Fruit fly (Drosophila melanogaster) whole organism, embryonic: ENCODE measurements around the gene RSG7.

Experiments
- CG10366 ChIP-seq: fragments of 200-800 bp; sonication (Bioruptor generic); IDR thresholded peaks from 2 replicates; pipeline ENCODE4 v1.3.6; 2022; ENCODE audit warnings: missing biosample characterization, missing genetic modification characterization
- CG10543 ChIP-seq: fragments of 200-800 bp; sonication (Bioruptor generic); optimal IDR thresholded peaks from 3 replicates; lab custom pipeline; 2017; ENCODE audit warnings: missing biosample characterization, mild to moderate bottlenecking, missing genetic modification characterization, moderate library complexity
- CG11695 ChIP-seq: fragments of 200-800 bp; sonication (Bioruptor generic); IDR thresholded peaks from 3 replicates; pipeline ENCODE4 v1.3.6; 2022; ENCODE audit warnings: missing biosample characterization, missing genetic modification characterization
- CG12071 ChIP-seq: fragments of 200-800 bp; sonication (Bioruptor generic); optimal IDR thresholded peaks from 3 replicates; lab custom pipeline; 2018; ENCODE audit warnings: missing biosample characterization, mild to moderate bottlenecking, missing genetic modification characterization
- CG12391 ChIP-seq: fragments of 200-800 bp; sonication (Bioruptor generic); optimal IDR thresholded peaks from 3 replicates; lab custom pipeline; 2018; ENCODE audit warnings: missing biosample characterization, mild to moderate bottlenecking, missing genetic modification characterization, moderate library complexity
- CG13123 ChIP-seq: fragments of 200-800 bp; sonication (Bioruptor generic); optimal IDR thresholded peaks from 2 replicates; lab custom pipeline; 2016; ENCODE audit warnings: missing biosample characterization, missing genetic modification characterization
- CG14860 ChIP-seq: fragments of 200-800 bp; sonication (Bioruptor generic); IDR thresholded peaks from 3 replicates; pipeline ENCODE4 v1.3.6; 2022; ENCODE audit warnings: missing biosample characterization, missing genetic modification characterization; ENCODE audit not compliant: partially characterized antibody
- CG1647 ChIP-seq: fragments of 200-800 bp; sonication (Bioruptor generic); optimal IDR thresholded peaks from 3 replicates; lab custom pipeline; 2016; ENCODE audit warnings: missing biosample characterization, missing genetic modification characterization
- CG16813 ChIP-seq: fragments of 200-800 bp; sonication (Bioruptor generic); IDR thresholded peaks from 3 replicates; pipeline ENCODE4 v1.3.6; 2022; ENCODE audit warnings: missing biosample characterization, missing genetic modification characterization; ENCODE audit not compliant: partially characterized antibody
- CG17186 ChIP-seq: fragments of 200-800 bp; sonication (Bioruptor generic); optimal IDR thresholded peaks from 3 replicates; lab custom pipeline; 2017; ENCODE audit warnings: missing biosample characterization, missing genetic modification reagents, missing genetic modification characterization
- CG31224 ChIP-seq: fragments of 200-800 bp; sonication (Bioruptor generic); IDR thresholded peaks from 2 replicates; pipeline ENCODE4 v1.3.6; 2022; ENCODE audit warnings: missing biosample characterization, missing genetic modification characterization
- CG3281 ChIP-seq: fragments of 200-800 bp; sonication (Bioruptor generic); optimal IDR thresholded peaks from 3 replicates; lab custom pipeline; 2017; ENCODE audit warnings: missing biosample characterization, mild to moderate bottlenecking, missing genetic modification characterization
- CG34224 ChIP-seq: fragments of 200-800 bp; sonication (Bioruptor generic); IDR thresholded peaks from 3 replicates; pipeline ENCODE4 v1.3.6; 2022; ENCODE audit warnings: missing biosample characterization, missing genetic modification characterization; ENCODE audit not compliant: partially characterized antibody
- CG6272 ChIP-seq: fragments of 200-800 bp; sonication (Bioruptor generic); IDR thresholded peaks from 2 replicates; pipeline ENCODE4 v1.3.6; 2022; ENCODE audit warnings: missing biosample characterization, missing genetic modification characterization
- CG6791 ChIP-seq: fragments of 200-800 bp; sonication (Bioruptor generic); IDR thresholded peaks from 3 replicates; pipeline ENCODE4 v1.3.6; 2022; ENCODE audit warnings: missing biosample characterization, missing genetic modification characterization; ENCODE audit not compliant: partially characterized antibody
- CG8765 ChIP-seq: fragments of 200-800 bp; sonication (Bioruptor generic); IDR thresholded peaks from 2 replicates; pipeline ENCODE4 v1.3.6; 2022; ENCODE audit warnings: missing biosample characterization, missing genetic modification characterization
- CG8924 ChIP-seq: fragments of 200-800 bp; optimal IDR thresholded peaks from 3 replicates; lab custom pipeline; 2019; ENCODE audit warnings: missing biosample characterization, mild to moderate bottlenecking, missing genetic modification characterization, moderate library complexity
- Deaf1 ChIP-seq: fragments of 200-800 bp; optimal IDR thresholded peaks from 3 replicates; lab custom pipeline; 2019; ENCODE audit warnings: missing biosample characterization, mild to moderate bottlenecking, missing genetic modification characterization, moderate library complexity
- Dek ChIP-seq: fragments of 200-800 bp; sonication (Bioruptor generic); optimal IDR thresholded peaks from 3 replicates; lab custom pipeline; 2019; ENCODE audit warnings: missing biosample characterization, mild to moderate bottlenecking, missing genetic modification characterization, moderate library complexity
- Dip2 ChIP-seq: fragments of 200-800 bp; sonication (Bioruptor generic); IDR thresholded peaks from 2 replicates; pipeline ENCODE4 v1.3.6; 2022; ENCODE audit warnings: missing biosample characterization, missing genetic modification characterization
- HLH4C ChIP-seq: fragments of 200-800 bp; sonication (Bioruptor generic); IDR thresholded peaks from 3 replicates; pipeline ENCODE4 v1.3.6; 2022; ENCODE audit warnings: missing biosample characterization, missing genetic modification characterization; ENCODE audit not compliant: partially characterized antibody
- HmgD ChIP-seq: fragments of 200-800 bp; sonication (Bioruptor generic); optimal IDR thresholded peaks from 3 replicates; lab custom pipeline; 2016; ENCODE audit warnings: missing biosample characterization, missing genetic modification characterization
- Meics ChIP-seq: fragments of 200-800 bp; sonication (Bioruptor generic); optimal IDR thresholded peaks from 2 replicates; lab custom pipeline; 2017; ENCODE audit warnings: missing biosample characterization, mild to moderate bottlenecking, missing genetic modification characterization
- Neu2 ChIP-seq: fragments of 200-800 bp; sonication (Bioruptor generic); optimal IDR thresholded peaks from 3 replicates; lab custom pipeline; 2016; ENCODE audit warnings: missing biosample characterization, missing genetic modification characterization, borderline replicate concordance
- Nf-YA ChIP-seq: fragments of 200-800 bp; sonication (Bioruptor generic); IDR thresholded peaks from 2 replicates; pipeline ENCODE4 v1.3.6; 2022; ENCODE audit warnings: missing biosample characterization, missing genetic modification characterization
- Oli ChIP-seq: fragments of 200-800 bp; sonication (Bioruptor generic); optimal IDR thresholded peaks from 2 replicates; lab custom pipeline; 2018; ENCODE audit warnings: missing biosample characterization, mild to moderate bottlenecking, missing genetic modification characterization, moderate library complexity
- PHDP ChIP-seq: fragments of 200-800 bp; sonication (Bioruptor generic); optimal IDR thresholded peaks from 3 replicates; lab custom pipeline; 2018; ENCODE audit warnings: missing biosample characterization, mild to moderate bottlenecking, missing genetic modification characterization, moderate library complexity
- Ptx1 ChIP-seq: fragments of 200-800 bp; sonication (Bioruptor generic); IDR thresholded peaks from 2 replicates; pipeline ENCODE4 v1.3.6; 2022; ENCODE audit warnings: missing biosample characterization, missing genetic modification characterization
- Xbp1 ChIP-seq: fragments of 200-800 bp; sonication (Bioruptor generic); optimal IDR thresholded peaks from 3 replicates; lab custom pipeline; 2016; ENCODE audit warnings: missing biosample characterization, mild to moderate bottlenecking, missing genetic modification characterization
- ase ChIP-seq: fragments of 200-800 bp; sonication (Bioruptor generic); IDR thresholded peaks from 3 replicates; pipeline ENCODE4 v1.3.6; 2022; ENCODE audit warnings: missing biosample characterization, missing genetic modification characterization
- bowl ChIP-seq: fragments of 200-800 bp; sonication (Bioruptor generic); IDR thresholded peaks from 2 replicates; pipeline ENCODE4 v1.3.6; 2022; ENCODE audit warnings: missing biosample characterization, missing genetic modification characterization
- corto ChIP-seq: fragments of 200-800 bp; sonication (Bioruptor generic); optimal IDR thresholded peaks from 2 replicates; lab custom pipeline; 2016; ENCODE audit warnings: missing biosample characterization, mild to moderate bottlenecking, missing genetic modification characterization, moderate library complexity
- cwo ChIP-seq: fragments of 200-800 bp; sonication (Bioruptor generic); optimal IDR thresholded peaks from 3 replicates; lab custom pipeline; 2017; ENCODE audit warnings: missing biosample characterization, missing genetic modification characterization, mild to moderate bottlenecking, moderate library complexity, missing genetic modification reagents
- fu2 ChIP-seq: fragments of 200-800 bp; sonication (Bioruptor generic); optimal IDR thresholded peaks from 2 replicates; lab custom pipeline; 2016; ENCODE audit warnings: missing biosample characterization, missing genetic modification characterization
- gsb ChIP-seq: fragments of 200-800 bp; sonication (Bioruptor generic); IDR thresholded peaks from 2 replicates; pipeline ENCODE4 v1.3.6; 2022; ENCODE audit warnings: missing biosample characterization, missing genetic modification characterization
- insv ChIP-seq, 2 experiments: fragments of 200-800 bp; sonication (Bioruptor generic); optimal IDR thresholded peaks; 3 replicates each; lab custom pipeline; 2016 to 2018; ENCODE audit warnings: missing biosample characterization in 2 of 2, missing genetic modification characterization in 2 of 2
- ken ChIP-seq: fragments of 200-800 bp; sonication (Bioruptor generic); IDR thresholded peaks from 3 replicates; pipeline ENCODE4 v1.3.6; 2022; ENCODE audit warnings: missing biosample characterization, missing genetic modification characterization
- lilli ChIP-seq: fragments of 200-800 bp; sonication (Bioruptor generic); optimal IDR thresholded peaks from 3 replicates; lab custom pipeline; 2016; ENCODE audit warnings: missing biosample characterization, missing genetic modification characterization
- nerfin-1 ChIP-seq: fragments of 200-800 bp; sonication (Bioruptor generic); optimal IDR thresholded peaks from 3 replicates; lab custom pipeline; 2019; ENCODE audit warnings: missing biosample characterization, mild to moderate bottlenecking, missing genetic modification characterization, moderate library complexity
- onecut ChIP-seq: fragments of 200-800 bp; sonication (Bioruptor generic); IDR thresholded peaks from 2 replicates; pipeline ENCODE4 v1.3.6; 2022; ENCODE audit warnings: missing biosample characterization, missing genetic modification characterization
- p53 ChIP-seq: fragments of 200-800 bp; sonication (Bioruptor generic); optimal IDR thresholded peaks from 2 replicates; lab custom pipeline; 2016; ENCODE audit warnings: missing biosample characterization, missing genetic modification characterization
- pan ChIP-seq, 4 experiments: fragments of >200 bp in 3 of 4; fragments of 200-800 bp in 1 of 4; sonication (Bioruptor generic) in 1 of 4; optimal IDR thresholded peaks in 3 of 4; IDR thresholded peaks in 1 of 4; 2 replicates each; pipeline versions ENCODE4 v1.3.6 to Lab custom; 2017 to 2022; ENCODE audit warnings: missing biosample characterization in 2 of 4, missing genetic modification characterization in 2 of 4, mixed read lengths in 1 of 4
- phol ChIP-seq: fragments of 200-800 bp; sonication (Bioruptor generic); optimal IDR thresholded peaks from 3 replicates; lab custom pipeline; 2018; ENCODE audit warnings: missing biosample characterization, mild to moderate bottlenecking, missing genetic modification characterization, moderate library complexity
- pnt ChIP-seq: fragments of 200-800 bp; sonication (Bioruptor generic); optimal IDR thresholded peaks from 3 replicates; lab custom pipeline; 2016; ENCODE audit warnings: missing biosample characterization, missing genetic modification characterization
- pzg ChIP-seq: fragments of 200-800 bp; sonication (Bioruptor generic); optimal IDR thresholded peaks from 3 replicates; lab custom pipeline; 2018; ENCODE audit warnings: missing biosample characterization, mild to moderate bottlenecking, missing genetic modification characterization, moderate library complexity
- run ChIP-seq: fragments of 200-800 bp; sonication (Bioruptor generic); optimal IDR thresholded peaks from 3 replicates; lab custom pipeline; 2018; ENCODE audit warnings: missing biosample characterization, mild to moderate bottlenecking, missing genetic modification characterization
- sima ChIP-seq: fragments of 200-800 bp; sonication (Bioruptor generic); optimal IDR thresholded peaks from 2 replicates; lab custom pipeline; 2016; ENCODE audit warnings: missing biosample characterization, missing genetic modification characterization
- tap ChIP-seq: fragments of 200-800 bp; optimal IDR thresholded peaks from 3 replicates; lab custom pipeline; 2019; ENCODE audit warnings: missing biosample characterization, mild to moderate bottlenecking, missing genetic modification characterization, moderate library complexity
- twi ChIP-seq: fragments of 200-800 bp; optimal IDR thresholded peaks from 2 replicates; lab custom pipeline; 2019; ENCODE audit warnings: missing biosample characterization, mild to moderate bottlenecking, missing genetic modification characterization, moderate library complexity
- wdn ChIP-seq: fragments of 200-800 bp; sonication (Bioruptor generic); IDR thresholded peaks from 2 replicates; pipeline ENCODE4 v1.3.6; 2022; ENCODE audit warnings: missing biosample characterization, missing genetic modification characterization
- z ChIP-seq: fragments of 200-800 bp; sonication (Bioruptor generic); IDR thresholded peaks from 3 replicates; pipeline ENCODE4 v1.3.6; 2022; ENCODE audit warnings: missing biosample characterization, missing genetic modification characterization

The RSG7 gene

dm6 chrX:16867622-16868021, 23.4 kb upstream of the RSG7 start (continued):
- TF ChIP-seq ken (GFP tag; lab: Robert Waterston, UW): no peak
- no peak for TF ChIP-seq run
- peak; percentile 5 for TF ChIP-seq CG12391
- no peak for TF ChIP-seq phol (tag; lab: Kevin White, UChicago)
- no peak for TF ChIP-seq HmgD (GFP tag; lab: Kevin White, UChicago)
- no peak for TF ChIP-seq twi (tag; lab: Kevin White, UChicago)
- no peak for TF ChIP-seq CG1647 (GFP tag; lab: Kevin White, UChicago)
- TF ChIP-seq gsb (GFP tag; lab: Robert Waterston, UW): no peak
- no peak for TF ChIP-seq z
- no peak for TF ChIP-seq Meics (GFP tag; lab: Kevin White, UChicago)
- TF ChIP-seq Xbp1: peak; percentile 5
- no peak for TF ChIP-seq CG11695 (GFP tag; lab: Robert Waterston, UW)
- no peak for TF ChIP-seq CG6272
- 0 out of 3 replicates have a peak, but pooled peaks have one; percentile 16 for TF ChIP-seq ase (GFP tag; lab: Robert Waterston, UW)
- TF ChIP-seq CG10366: peak; percentile 62
- TF ChIP-seq CG6791 (GFP tag; lab: Robert Waterston, UW): no peak
- TF ChIP-seq corto (GFP tag; lab: Kevin White, UChicago): no peak
- no peak for TF ChIP-seq CG10543
- peak; percentile 23 for TF ChIP-seq Oli (tag; lab: Kevin White, UChicago)
- TF ChIP-seq sima (GFP tag; lab: Kevin White, UChicago): no peak
- no peak for TF ChIP-seq pzg (GFP tag; lab: Kevin White, UChicago)
- TF ChIP-seq Nf-YA (GFP tag; lab: Robert Waterston, UW): no peak
- no peak for TF ChIP-seq cwo (GFP tag; lab: Kevin White, UChicago)
- no peak for TF ChIP-seq Deaf1
- no peak for TF ChIP-seq wdn
- no peak for TF ChIP-seq CG12071
- no peak for TF ChIP-seq CG3281 (GFP tag; lab: Kevin White, UChicago)
- TF ChIP-seq nerfin-1 (tag; lab: Kevin White, UChicago): no peak
- TF ChIP-seq pan (optimal IDR thresholded peaks at IDR 0.05; lab: Kevin White, UChicago): no peak
- peak in 1 of 2 experiments; percentile 26 for TF ChIP-seq pan (GFP tag; optimal IDR thresholded peaks at IDR 0.05 in 1 of 2, IDR thresholded peaks at IDR 0.05 in 1 of 2)
- TF ChIP-seq CG14860 (GFP tag; lab: Robert Waterston, UW): no peak
- peak; percentile 4 for TF ChIP-seq tap
- TF ChIP-seq lilli (GFP tag; lab: Kevin White, UChicago): no peak
- peak; percentile 59 for TF ChIP-seq Ptx1
- no peak for TF ChIP-seq p53 (GFP tag; lab: Kevin White, UChicago)
- no peak for TF ChIP-seq CG16813 (GFP tag; lab: Robert Waterston, UW)
- TF ChIP-seq CG8924 (tag; lab: Kevin White, UChicago): peak; percentile 14
- TF ChIP-seq CG17186 (GFP tag; lab: Kevin White, UChicago): no peak
- no peak for TF ChIP-seq CG34224 (GFP tag; lab: Robert Waterston, UW)
- no peak for TF ChIP-seq CG31224 (GFP tag; lab: Robert Waterston, UW)
- no peak for TF ChIP-seq CG13123 (GFP tag; lab: Kevin White, UChicago)
- TF ChIP-seq CG8765 (GFP tag; lab: Robert Waterston, UW): no peak
- TF ChIP-seq HLH4C (GFP tag; lab: Robert Waterston, UW): no peak
- TF ChIP-seq onecut (GFP tag; lab: Robert Waterston, UW): 0 out of 2 replicates have a peak, but pooled peaks have one; percentile 10
- TF ChIP-seq PHDP (tag; lab: Kevin White, UChicago): no peak
- TF ChIP-seq Dek (tag; lab: Kevin White, UChicago): no peak
- TF ChIP-seq bowl (GFP tag; lab: Robert Waterston, UW): no peak
- no peak for TF ChIP-seq insv (GFP tag; optimal IDR thresholded peaks at IDR 0.05; lab: Kevin White, UChicago)
- no peak for TF ChIP-seq fu2
- TF ChIP-seq pnt (GFP tag; lab: Kevin White, UChicago): peak; percentile 14
- TF ChIP-seq Dip2 (GFP tag; lab: Robert Waterston, UW): no peak
- no peak for TF ChIP-seq Neu2
